Fruit fly (Drosophila melanogaster) whole organism, prepupa: ENCODE data around the gene scf.

ENCODE experiments used
- Blimp-1 ChIP-seq: fragments of 200-800 bp; sonication (Bioruptor generic); optimal IDR thresholded peaks from 3 replicates; lab custom pipeline; 2017; ENCODE audit warnings: missing biosample characterization, missing genetic modification characterization, mild to moderate bottlenecking, moderate library complexity, missing genetic modification reagents
- CG10631 ChIP-seq: fragments of 200-800 bp; sonication (Bioruptor generic); optimal IDR thresholded peaks from 2 replicates; lab custom pipeline; 2016; ENCODE audit warnings: missing biosample characterization, missing genetic modification characterization
- CG11294 ChIP-seq: fragments of 200-800 bp; sonication (Bioruptor generic); IDR thresholded peaks from 2 replicates; pipeline ENCODE4 v1.3.6; 2022; ENCODE audit warnings: missing biosample characterization, missing genetic modification characterization
- CG11902 ChIP-seq: fragments of 200-800 bp; sonication (Bioruptor generic); optimal IDR thresholded peaks from 3 replicates; lab custom pipeline; 2016; ENCODE audit warnings: missing biosample characterization, missing genetic modification characterization
- CG15336 ChIP-seq: fragments of 200-800 bp; sonication (Bioruptor generic); IDR thresholded peaks from 2 replicates; pipeline ENCODE4 v1.3.6; 2022; ENCODE audit warnings: missing biosample characterization, missing genetic modification characterization
- CG16779 ChIP-seq: fragments of 200-800 bp; sonication (Bioruptor generic); optimal IDR thresholded peaks from 3 replicates; lab custom pipeline; 2017; ENCODE audit warnings: missing biosample characterization, mild to moderate bottlenecking, missing genetic modification characterization
- CG3032 ChIP-seq: fragments of 200-800 bp; optimal IDR thresholded peaks from 2 replicates; lab custom pipeline; 2019; ENCODE audit warnings: missing biosample characterization, mild to moderate bottlenecking, missing genetic modification characterization, moderate library complexity
- CG31627 ChIP-seq: fragments of 200-800 bp; sonication (Bioruptor generic); optimal IDR thresholded peaks from 3 replicates; lab custom pipeline; 2016; ENCODE audit warnings: missing biosample characterization, missing genetic modification characterization
- CG32006 ChIP-seq: fragments of 200-800 bp; sonication (Bioruptor generic); optimal IDR thresholded peaks from 3 replicates; lab custom pipeline; 2017; ENCODE audit warnings: missing biosample characterization, mild to moderate bottlenecking, missing genetic modification characterization
- CG34406 ChIP-seq: fragments of 200-800 bp; sonication (Bioruptor generic); optimal IDR thresholded peaks from 3 replicates; lab custom pipeline; 2016; ENCODE audit warnings: missing biosample characterization, missing genetic modification characterization
- CG3919 ChIP-seq: fragments of 200-800 bp; sonication (Bioruptor generic); optimal IDR thresholded peaks from 3 replicates; lab custom pipeline; 2016; ENCODE audit warnings: missing biosample characterization, missing genetic modification characterization
- CG4318 ChIP-seq: fragments of 200-800 bp; sonication (Bioruptor generic); optimal IDR thresholded peaks from 3 replicates; lab custom pipeline; 2017; ENCODE audit warnings: missing biosample characterization, mild to moderate bottlenecking, missing genetic modification characterization
- CG6163 ChIP-seq: fragments of 200-800 bp; sonication (Bioruptor generic); IDR thresholded peaks from 3 replicates; pipeline ENCODE4 v1.3.6; 2022; ENCODE audit warnings: missing biosample characterization, missing genetic modification characterization
- CG6276 ChIP-seq: fragments of 200-800 bp; sonication (Bioruptor generic); optimal IDR thresholded peaks from 2 replicates; lab custom pipeline; 2017; ENCODE audit warnings: missing biosample characterization, mild to moderate bottlenecking, missing genetic modification characterization
- CG6792 ChIP-seq: fragments of 200-800 bp; sonication (Bioruptor generic); optimal IDR thresholded peaks from 3 replicates; lab custom pipeline; 2016; ENCODE audit warnings: missing biosample characterization, missing genetic modification characterization
- CG6854 ChIP-seq: fragments of 200-800 bp; sonication (Bioruptor generic); optimal IDR thresholded peaks from 2 replicates; lab custom pipeline; 2017; ENCODE audit warnings: missing biosample characterization, mild to moderate bottlenecking, missing genetic modification characterization
- CG7368 ChIP-seq: fragments of 200-800 bp; sonication (Bioruptor generic); optimal IDR thresholded peaks from 3 replicates; lab custom pipeline; 2016; ENCODE audit warnings: missing biosample characterization, missing genetic modification characterization
- CG8119 ChIP-seq: fragments of 200-800 bp; sonication (Bioruptor generic); IDR thresholded peaks from 3 replicates; pipeline ENCODE4 v1.3.6; 2022; ENCODE audit warnings: missing biosample characterization, missing genetic modification characterization
- CG8632 ChIP-seq: fragments of 200-800 bp; sonication (Bioruptor generic); optimal IDR thresholded peaks from 3 replicates; lab custom pipeline; 2016; ENCODE audit warnings: missing biosample characterization, missing genetic modification characterization
- Eip75B ChIP-seq: fragments of 200-800 bp; sonication (Bioruptor generic); optimal IDR thresholded peaks from 3 replicates; lab custom pipeline; 2016; ENCODE audit warnings: missing biosample characterization, missing genetic modification characterization
- Eip78C ChIP-seq: fragments of 200-800 bp; sonication (Bioruptor generic); peaks from one replicate; lab custom pipeline; 2016; ENCODE audit warnings: missing biosample characterization, missing genetic modification characterization
- Ets96B ChIP-seq: fragments of 200-800 bp; optimal IDR thresholded peaks from 2 replicates; lab custom pipeline; 2019; ENCODE audit warnings: missing biosample characterization, mild to moderate bottlenecking, missing genetic modification characterization, moderate library complexity
- Gug ChIP-seq: fragments of 200-800 bp; sonication (Bioruptor generic); IDR thresholded peaks from 2 replicates; pipeline ENCODE4 v1.3.6; 2022; ENCODE audit warnings: missing biosample characterization, missing genetic modification characterization
- Hr38 ChIP-seq: sonication (Bioruptor generic); optimal IDR thresholded peaks from 2 replicates; lab custom pipeline; 2016; ENCODE audit warnings: missing biosample characterization, missing genetic modification characterization
- Hr4 ChIP-seq: fragments of 200-800 bp; sonication (Bioruptor generic); optimal IDR thresholded peaks from 3 replicates; lab custom pipeline; 2016; ENCODE audit warnings: missing biosample characterization, missing genetic modification characterization
- Lpt ChIP-seq: fragments of 200-800 bp; sonication (Bioruptor generic); optimal IDR thresholded peaks from 3 replicates; lab custom pipeline; 2016; ENCODE audit warnings: missing biosample characterization, missing genetic modification characterization
- OdsH ChIP-seq: fragments of 200-800 bp; sonication (Bioruptor generic); optimal IDR thresholded peaks from 3 replicates; lab custom pipeline; 2016; ENCODE audit warnings: missing biosample characterization, missing genetic modification characterization
- Sox102F ChIP-seq: fragments of 200-800 bp; sonication (Bioruptor generic); optimal IDR thresholded peaks from 2 replicates; lab custom pipeline; 2016; ENCODE audit warnings: missing biosample characterization, mild to moderate bottlenecking, missing genetic modification characterization
- Sox14 ChIP-seq: fragments of 200-800 bp; sonication (Bioruptor generic); optimal IDR thresholded peaks from 3 replicates; lab custom pipeline; 2016; ENCODE audit warnings: missing biosample characterization, missing genetic modification characterization
- Sox15 ChIP-seq: fragments of 200-800 bp; sonication (Bioruptor generic); optimal IDR thresholded peaks from 3 replicates; lab custom pipeline; 2016; ENCODE audit warnings: missing biosample characterization, missing genetic modification characterization
- achi ChIP-seq: fragments of 200-800 bp; sonication (Bioruptor generic); optimal IDR thresholded peaks from 3 replicates; lab custom pipeline; 2016; ENCODE audit warnings: missing biosample characterization, missing genetic modification characterization
- cyc ChIP-seq: fragments of 200-800 bp; sonication (Bioruptor generic); optimal IDR thresholded peaks from 3 replicates; lab custom pipeline; 2016; ENCODE audit warnings: missing biosample characterization, missing genetic modification characterization
- dac ChIP-seq: fragments of 200-800 bp; sonication (Bioruptor generic); optimal IDR thresholded peaks from 2 replicates; lab custom pipeline; 2017; ENCODE audit warnings: missing biosample characterization, mild to moderate bottlenecking, missing genetic modification characterization
- dsx ChIP-seq: fragments of 200-800 bp; optimal IDR thresholded peaks from 3 replicates; lab custom pipeline; 2019; ENCODE audit warnings: missing biosample characterization, mild to moderate bottlenecking, missing genetic modification characterization, moderate library complexity; ENCODE audit not compliant: poor library complexity, severe bottlenecking
- eg ChIP-seq: fragments of 200-800 bp; sonication (Bioruptor generic); IDR thresholded peaks from 3 replicates; pipeline ENCODE4 v1.3.6; 2022; ENCODE audit warnings: missing biosample characterization, missing genetic modification characterization
- esn ChIP-seq: fragments of 200-800 bp; sonication (Bioruptor generic); optimal IDR thresholded peaks from 2 replicates; lab custom pipeline; 2016; ENCODE audit warnings: missing biosample characterization, mild to moderate bottlenecking, missing genetic modification characterization, moderate library complexity
- fd59A ChIP-seq: fragments of 200-800 bp; sonication (Bioruptor generic); optimal IDR thresholded peaks from 2 replicates; lab custom pipeline; 2017; ENCODE audit warnings: missing biosample characterization, mild to moderate bottlenecking, missing genetic modification characterization, missing genetic modification reagents
- fd85E ChIP-seq: fragments of 200-800 bp; sonication (Bioruptor generic); optimal IDR thresholded peaks from 3 replicates; lab custom pipeline; 2016; ENCODE audit warnings: missing biosample characterization, missing genetic modification characterization
- lz ChIP-seq: fragments of 200-800 bp; sonication (Bioruptor generic); optimal IDR thresholded peaks from 3 replicates; lab custom pipeline; 2016; ENCODE audit warnings: missing biosample characterization, missing genetic modification characterization
- net ChIP-seq: fragments of 200-800 bp; sonication (Bioruptor generic); optimal IDR thresholded peaks from 3 replicates; lab custom pipeline; 2016; ENCODE audit warnings: missing biosample characterization, missing genetic modification characterization
- spab ChIP-seq: fragments of 200-800 bp; sonication (Bioruptor generic); optimal IDR thresholded peaks from 2 replicates; lab custom pipeline; 2017; ENCODE audit warnings: missing biosample characterization, mild to moderate bottlenecking, missing genetic modification characterization, missing genetic modification reagents
- ss ChIP-seq, 2 experiments: fragments of 200-800 bp; sonication (Bioruptor generic); optimal IDR thresholded peaks; 2 replicates in 1 of 2; 3 replicates in 1 of 2; lab custom pipeline; 2017 to 2018; ENCODE audit warnings: mild to moderate bottlenecking in 2 of 2, missing biosample characterization in 2 of 2, missing genetic modification characterization in 2 of 2, moderate library complexity in 1 of 2
- svp ChIP-seq: fragments of 200-800 bp; sonication (Bioruptor generic); peaks from one replicate; lab custom pipeline; 2016; ENCODE audit warnings: missing biosample characterization, missing genetic modification characterization
- topi ChIP-seq: fragments of 200-800 bp; sonication (Bioruptor generic); optimal IDR thresholded peaks from 3 replicates; lab custom pipeline; 2016; ENCODE audit warnings: missing biosample characterization, missing genetic modification characterization

scf gene

DNA sequence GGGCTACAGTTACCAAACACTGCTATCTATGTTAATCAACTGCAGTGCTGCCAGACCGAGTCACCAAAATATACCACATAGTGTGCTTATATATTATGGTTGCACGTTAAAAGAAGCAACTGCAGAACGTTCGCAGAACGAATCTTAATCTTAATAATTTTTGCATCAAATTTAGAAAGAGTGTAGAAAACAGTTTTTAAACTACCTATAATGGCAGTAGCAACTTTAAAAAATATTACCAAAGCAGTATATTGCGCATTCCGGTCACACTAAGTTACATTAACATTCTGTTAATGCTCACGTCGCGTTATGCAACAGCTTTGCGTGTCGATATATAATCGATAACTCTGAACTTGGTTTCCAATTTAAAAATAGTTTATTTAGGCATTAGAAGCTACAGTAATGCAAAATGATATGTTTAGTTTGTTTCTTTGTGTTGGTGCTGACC is 43.7 kb downstream of the scf start, which contains the start of gene indra (continued):
- TF ChIP-seq CG8119 (GFP tag; lab: Robert Waterston, UW) (0 out of 3 replicates have a peak, but pooled peaks have one; percentile 28), fd85E (GFP tag; lab: Kevin White, UChicago) (no peak), Ets96B (tag; lab: Kevin White, UChicago) (peak; percentile 47), esn (GFP tag; lab: Kevin White, UChicago) (peak; percentile 76), Sox14 (GFP tag; lab: Kevin White, UChicago) (peak; percentile 66), Lpt (no peak), CG16779 (no peak), CG34406 (GFP tag; lab: Kevin White, UChicago) (no peak), Eip75B (GFP tag; lab: Kevin White, UChicago) (no peak), Hr38 (GFP tag; lab: Kevin White, UChicago) (no peak), CG11902 (GFP tag; lab: Kevin White, UChicago) (peak; percentile 47), ss (GFP tag; optimal IDR thresholded peaks at IDR 0.05; lab: Kevin White, UChicago) (peak in 1 of 2 experiments; percentile 11), CG7368 (no peak), CG15336 (GFP tag; lab: Robert Waterston, UW) (no peak), OdsH (GFP tag; lab: Kevin White, UChicago) (no peak), spab (GFP tag; lab: Kevin White, UChicago) (no peak), Sox15 (GFP tag; lab: Kevin White, UChicago) (peak; percentile 38), CG31627 (GFP tag; lab: Kevin White, UChicago) (peak; percentile 77), CG6792 (GFP tag; lab: Kevin White, UChicago) (peak; percentile 46), achi (GFP tag; lab: Kevin White, UChicago) (no peak), CG6163 (peak; percentile 48; the same call in 1 of the 3 replicates), CG3919 (GFP tag; lab: Kevin White, UChicago) (no peak), CG32006 (no peak), Gug (GFP tag; lab: Robert Waterston, UW) (0 out of 2 replicates have a peak, but pooled peaks have one; percentile 26)
- TF ChIP-seq, all 60 proteins: peak for 21

DNA sequence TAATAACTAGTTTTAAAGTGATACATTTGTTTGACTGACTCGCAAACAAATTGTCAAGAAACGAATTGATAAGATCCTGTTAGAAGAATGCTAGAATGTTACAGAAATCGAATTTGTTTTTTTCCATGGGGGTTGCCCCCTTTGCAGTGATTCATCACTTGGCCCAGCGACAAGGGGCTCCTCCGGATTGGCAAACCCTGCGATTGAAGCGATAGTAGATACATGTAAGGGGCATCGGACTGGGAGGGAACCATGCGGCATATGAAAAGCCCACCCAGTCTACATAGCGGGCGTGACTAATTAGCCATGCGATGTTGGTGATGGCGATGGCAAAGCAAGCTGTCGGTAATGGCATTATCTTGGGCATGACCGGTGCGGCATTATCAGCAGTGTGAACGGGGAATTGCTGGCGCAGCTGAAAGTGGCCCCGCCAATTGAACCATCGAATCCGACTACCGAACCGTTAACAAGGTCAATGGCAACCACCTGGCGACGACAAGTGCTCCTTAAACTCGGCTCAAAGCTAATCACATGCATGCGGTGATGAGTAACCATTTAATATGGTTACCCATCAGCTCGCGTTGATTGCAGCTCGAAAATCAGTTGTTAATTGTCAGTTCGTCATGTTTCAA is 48.6 kb downstream of the scf start:
- TF ChIP-seq lz (no peak), CG3919 (GFP tag; lab: Kevin White, UChicago) (no peak), dsx (GFP tag; lab: Kevin White, UChicago) (no peak), cyc (GFP tag; lab: Kevin White, UChicago) (no peak), CG31627 (GFP tag; lab: Kevin White, UChicago) (no peak), Sox102F (GFP tag; lab: Kevin White, UChicago) (no peak), Eip78C (GFP tag; lab: Kevin White, UChicago) (peak; percentile 55), svp (GFP tag; lab: Kevin White, UChicago) (peak; percentile 90)
- TF ChIP-seq, all 60 proteins: peak for 2

DNA sequence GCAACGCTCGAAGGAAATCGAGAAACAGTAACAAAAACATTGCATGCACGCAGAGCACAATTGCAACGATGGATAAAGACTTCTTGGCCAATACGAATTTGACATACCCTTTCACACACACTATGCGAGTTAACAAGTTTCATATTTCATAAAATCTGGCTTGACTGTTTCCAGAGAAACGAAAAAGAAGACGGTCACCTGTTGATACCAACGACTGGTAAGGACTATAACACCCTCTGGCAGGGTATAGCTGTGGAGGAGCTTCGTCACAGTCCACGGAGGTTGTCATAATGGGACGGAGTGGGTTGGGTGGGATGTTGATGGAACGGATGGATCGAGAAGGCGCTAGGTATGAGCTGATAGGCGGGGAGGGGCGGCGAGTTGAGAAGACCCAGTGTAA is 49.8 kb downstream of the scf start:
- peak; percentile 71 for TF ChIP-seq CG10631 (GFP tag; lab: Kevin White, UChicago)
- TF ChIP-seq CG15336 (GFP tag; lab: Robert Waterston, UW), result peak; percentile 87
- peak; percentile 31 for TF ChIP-seq CG6854 (GFP tag; lab: Kevin White, UChicago)
- peak; percentile 69 for TF ChIP-seq esn (GFP tag; lab: Kevin White, UChicago)
- TF ChIP-seq Hr38 (GFP tag; lab: Kevin White, UChicago), result no peak
- peak; percentile 73 for TF ChIP-seq fd59A
- TF ChIP-seq Eip78C (GFP tag; lab: Kevin White, UChicago), result peak; percentile 92
- TF ChIP-seq eg (GFP tag; lab: Robert Waterston, UW), result peak; percentile 85
- TF ChIP-seq net (GFP tag; lab: Kevin White, UChicago), result no peak
- peak; percentile 63 for TF ChIP-seq CG11294 (GFP tag; lab: Robert Waterston, UW)
- peak; percentile 74 for TF ChIP-seq dac (GFP tag; lab: Kevin White, UChicago)
- TF ChIP-seq Blimp-1 (GFP tag; lab: Kevin White, UChicago), result no peak
- no peak for TF ChIP-seq CG6276 (GFP tag; lab: Kevin White, UChicago)
- TF ChIP-seq CG31627 (GFP tag; lab: Kevin White, UChicago), result peak; percentile 82
- TF ChIP-seq OdsH (GFP tag; lab: Kevin White, UChicago), result peak; percentile 85
- TF ChIP-seq CG4318 (GFP tag; lab: Kevin White, UChicago), result no peak
- peak; percentile 58 for TF ChIP-seq CG7368
- peak; percentile 73 for TF ChIP-seq Gug (GFP tag; lab: Robert Waterston, UW)
- peak; percentile 89 for TF ChIP-seq Hr4 (GFP tag; lab: Kevin White, UChicago)
- TF ChIP-seq spab (GFP tag; lab: Kevin White, UChicago), result peak; percentile 48
- TF ChIP-seq CG3032 (tag; lab: Kevin White, UChicago), result peak; percentile 74
- peak; percentile 73 for TF ChIP-seq Lpt
- peak; percentile 78 for TF ChIP-seq cyc (GFP tag; lab: Kevin White, UChicago)
- peak; percentile 67 for TF ChIP-seq CG8632 (GFP tag; lab: Kevin White, UChicago)
- TF ChIP-seq CG34406 (GFP tag; lab: Kevin White, UChicago), result peak; percentile 70
- TF ChIP-seq CG6792 (GFP tag; lab: Kevin White, UChicago), result peak; percentile 73
- peak; percentile 66 for TF ChIP-seq CG11902 (GFP tag; lab: Kevin White, UChicago)
- TF ChIP-seq topi, result peak; percentile 78
- peak; percentile 81 for TF ChIP-seq CG8119 (GFP tag; lab: Robert Waterston, UW)
- peak; percentile 71 for TF ChIP-seq Sox15 (GFP tag; lab: Kevin White, UChicago)
- TF ChIP-seq Ets96B (tag; lab: Kevin White, UChicago), result peak; percentile 72
